Fruit fly (Drosophila melanogaster) whole organism, embryonic: Measurements from ENCODE around the gene Ugt35A1.

Experiments used
- CG7928 ChIP-seq: fragments of 200-800 bp; sonication (Bioruptor generic); optimal IDR thresholded peaks from 2 replicates; lab custom pipeline; 2017; ENCODE audit warnings: missing biosample characterization, mild to moderate bottlenecking, missing genetic modification characterization
- Dfd ChIP-seq, 2 experiments: fragments of >200 bp; optimal IDR thresholded peaks; 2 replicates each; lab custom pipeline; 2017; ENCODE audit warnings: missing biosample characterization in 2 of 2, missing genetic modification characterization in 2 of 2
- Dref ChIP-seq: fragments of 200-800 bp; sonication (Bioruptor generic); IDR thresholded peaks from 2 replicates; pipeline ENCODE4 v1.3.6; 2022; ENCODE audit warnings: missing biosample characterization, missing genetic modification characterization
- da ChIP-seq: fragments of 200-800 bp; sonication (Bioruptor generic); optimal IDR thresholded peaks from 2 replicates; lab custom pipeline; 2016; ENCODE audit warnings: missing biosample characterization, missing genetic modification characterization
- disco-r ChIP-seq: fragments of 200-800 bp; sonication (Bioruptor generic); optimal IDR thresholded peaks from 2 replicates; lab custom pipeline; 2016; ENCODE audit warnings: missing biosample characterization, missing genetic modification characterization
- tin ChIP-seq: fragments of 200-800 bp; sonication (Bioruptor generic); optimal IDR thresholded peaks from 3 replicates; lab custom pipeline; 2016; ENCODE audit warnings: missing biosample characterization, missing genetic modification characterization

dm6 chr3R:11177579-11177978 lies 5.1 kb upstream of the Ugt35A1 start:
- TF ChIP-seq disco-r (GFP tag; lab: Kevin White, UChicago) (no peak), Dfd (GFP tag; optimal IDR thresholded peaks at IDR 0.05; lab: Kevin White, UChicago) (no peak), CG7928 (no peak), Dref (no peak), da (GFP tag; lab: Kevin White, UChicago) (no peak), tin (GFP tag; lab: Kevin White, UChicago) (no peak)
